Worm (Caenorhabditis elegans) whole organism, L3 larva: ENCODE measurements around the gene Y27F2A.9.

Source experiments
- ZK546.5 ChIP-seq: sonication (generic microtip); optimal IDR thresholded peaks from 2 replicates; lab custom pipeline; 2017; ENCODE audit warnings: missing biosample characterization, missing genetic modification characterization
- ceh-9 ChIP-seq: sonication (generic microtip); optimal IDR thresholded peaks from 2 replicates; lab custom pipeline; 2018; ENCODE audit warnings: missing biosample characterization, missing genetic modification characterization
- elt-3 ChIP-seq, 3 experiments: fragments of 150-350 bp in 1 of 3; sonication (generic microtip) in 2 of 3; optimal IDR thresholded peaks; 2 replicates in 2 of 3; 4 replicates in 1 of 3; lab custom pipeline; 2014 to 2017; ENCODE audit warnings: missing biosample characterization in 3 of 3, missing genetic modification characterization in 3 of 3
- fkh-2 ChIP-seq: fragments of 150-350 bp; optimal IDR thresholded peaks from 2 replicates; lab custom pipeline; 2014; ENCODE audit warnings: missing biosample characterization, missing genetic modification reagents, missing genetic modification characterization
- hmg-11 ChIP-seq: sonication (generic microtip); optimal IDR thresholded peaks from 2 replicates; lab custom pipeline; 2016; ENCODE audit warnings: missing genetic modification characterization, missing compliant biosample characterization
- nhr-12 ChIP-seq: fragments of 150-350 bp; optimal IDR thresholded peaks from 2 replicates; lab custom pipeline; 2014; ENCODE audit warnings: missing biosample characterization, missing genetic modification characterization
- nhr-237 ChIP-seq: fragments of 150-350 bp; optimal IDR thresholded peaks from 2 replicates; lab custom pipeline; 2014; ENCODE audit warnings: missing biosample characterization, missing genetic modification characterization
- sea-2 ChIP-seq: fragments of 150-350 bp; sonication (generic microtip); optimal IDR thresholded peaks from 4 replicates; lab custom pipeline; 2014; ENCODE audit warnings: missing biosample characterization, missing genetic modification reagents, missing genetic modification characterization
- tbx-2 ChIP-seq: sonication (generic microtip); optimal IDR thresholded peaks from 2 replicates; lab custom pipeline; 2016; ENCODE audit warnings: mild to moderate bottlenecking, missing genetic modification characterization, missing compliant biosample characterization
- unc-62 ChIP-seq: fragments of 150-350 bp; sonication (generic microtip); optimal IDR thresholded peaks from 4 replicates; lab custom pipeline; 2014; ENCODE audit warnings: missing biosample characterization, missing genetic modification reagents, missing genetic modification characterization

DNA sequence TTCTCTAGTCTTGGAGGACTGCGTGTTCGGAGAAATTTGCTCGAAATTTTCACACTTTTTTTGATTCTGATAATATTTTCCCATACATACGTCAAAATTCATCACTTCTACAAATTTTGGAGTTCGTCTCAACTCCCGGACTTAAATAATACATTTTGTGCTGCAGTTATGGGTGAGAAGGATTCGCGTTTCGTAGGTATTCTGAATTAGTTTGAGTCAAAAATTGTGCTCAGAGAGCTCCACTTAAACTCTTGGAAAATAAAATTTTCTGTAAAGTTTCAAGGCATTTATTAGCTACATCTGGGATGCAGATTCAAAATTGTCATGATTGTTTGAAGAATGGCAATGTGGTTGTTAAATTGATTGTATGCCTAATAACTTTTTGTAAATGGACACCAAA, 22.5 kb upstream of the Y27F2A.9 start, which contains the start of gene ZC239.4:
- TF ChIP-seq ceh-9 = no peak
- no peak for TF ChIP-seq ZK546.5 (tag; lab: Kevin White, UChicago)
- TF ChIP-seq nhr-12 (tag; lab: Kevin White, UChicago) = no peak
- TF ChIP-seq fkh-2 (tag; lab: Kevin White, UChicago) = no peak
- TF ChIP-seq tbx-2 (tag; lab: Kevin White, UChicago) = no peak
- TF ChIP-seq hmg-11 (tag; lab: Kevin White, UChicago) = no peak
- TF ChIP-seq elt-3 (tag; optimal IDR thresholded peaks at IDR 0.05; lab: Kevin White, UChicago) = no peak
- TF ChIP-seq nhr-237 (tag; lab: Kevin White, UChicago) = no peak
- TF ChIP-seq sea-2 = no peak
- no peak for TF ChIP-seq unc-62
